Worm (Caenorhabditis elegans) whole organism, L4/young adult: ENCODE measurements around the gene F11D11.3.

Experiments used
- W03F9.2 ChIP-seq: fragments of 150-350 bp; optimal IDR thresholded peaks from 2 replicates; lab custom pipeline; 2014; ENCODE audit warnings: missing biosample characterization, missing genetic modification characterization
- dao-5 ChIP-seq: sonication (generic microtip); optimal IDR thresholded peaks from 2 replicates; lab custom pipeline; 2016; ENCODE audit warnings: missing genotype, missing genetic modification characterization, moderate library complexity, missing compliant biosample characterization
- him-1 ChIP-seq: sonication (generic microtip); optimal IDR thresholded peaks from 2 replicates; lab custom pipeline; 2016; ENCODE audit warnings: missing genotype, missing genetic modification reagents, missing genetic modification characterization, missing compliant biosample characterization

- TF ChIP-seq dao-5 (tag; lab: Kevin White, UChicago), result no peak
- TF ChIP-seq him-1 (tag; lab: Kevin White, UChicago), result no peak
- TF ChIP-seq W03F9.2 (tag; lab: Kevin White, UChicago), result no peak
Measured at ce11 chrV:18737646-18738045, 22.4 kb downstream of the F11D11.3 start.
